Fruit fly (Drosophila melanogaster) whole organism, embryonic: ENCODE data around the gene Mgat3.

ENCODE experiments used
- Asciz ChIP-seq: fragments of 200-800 bp; sonication (Bioruptor generic); optimal IDR thresholded peaks from 2 replicates; lab custom pipeline; 2017; ENCODE audit warnings: missing biosample characterization, mild to moderate bottlenecking, missing genetic modification characterization, missing genetic modification reagents
- Atf3 ChIP-seq: fragments of 200-800 bp; sonication (Bioruptor generic); optimal IDR thresholded peaks from 3 replicates; lab custom pipeline; 2016; ENCODE audit warnings: missing biosample characterization, missing genetic modification characterization
- B-H2 ChIP-seq: fragments of 200-800 bp; sonication (Bioruptor generic); optimal IDR thresholded peaks from 2 replicates; lab custom pipeline; 2018; ENCODE audit warnings: missing biosample characterization, mild to moderate bottlenecking, missing genetic modification characterization
- CG10147 ChIP-seq: fragments of 200-800 bp; sonication (Bioruptor generic); optimal IDR thresholded peaks from 2 replicates; lab custom pipeline; 2019; ENCODE audit warnings: missing biosample characterization, mild to moderate bottlenecking, missing genetic modification characterization, moderate library complexity
- CG11398 ChIP-seq: fragments of 200-800 bp; sonication (Bioruptor generic); optimal IDR thresholded peaks from 2 replicates; lab custom pipeline; 2016; ENCODE audit warnings: missing biosample characterization, missing genetic modification characterization
- CG12769 ChIP-seq: fragments of 200-800 bp; sonication (Bioruptor generic); optimal IDR thresholded peaks from 2 replicates; lab custom pipeline; 2019; ENCODE audit warnings: missing biosample characterization, mild to moderate bottlenecking, missing genetic modification characterization, moderate library complexity
- CG14014 ChIP-seq: fragments of 200-800 bp; sonication (Bioruptor generic); IDR thresholded peaks from 2 replicates; pipeline ENCODE4 v1.3.6; 2022; ENCODE audit warnings: missing biosample characterization, missing genetic modification characterization
- CG14050 ChIP-seq: fragments of 200-800 bp; sonication (Bioruptor generic); IDR thresholded peaks from 3 replicates; pipeline ENCODE4 v1.3.6; 2022; ENCODE audit warnings: missing biosample characterization, missing genetic modification characterization
- CG14710 ChIP-seq: fragments of 200-800 bp; sonication (Bioruptor generic); optimal IDR thresholded peaks from 3 replicates; lab custom pipeline; 2019; ENCODE audit warnings: missing biosample characterization, mild to moderate bottlenecking, missing genetic modification characterization, moderate library complexity
- CG14860 ChIP-seq: fragments of 200-800 bp; sonication (Bioruptor generic); IDR thresholded peaks from 3 replicates; pipeline ENCODE4 v1.3.6; 2022; ENCODE audit warnings: missing biosample characterization, missing genetic modification characterization; ENCODE audit not compliant: partially characterized antibody
- CG15073 ChIP-seq: fragments of 200-800 bp; sonication (Bioruptor generic); optimal IDR thresholded peaks from 2 replicates; lab custom pipeline; 2016; ENCODE audit warnings: missing biosample characterization, missing genetic modification characterization
- CG30020 ChIP-seq: fragments of 200-800 bp; optimal IDR thresholded peaks from 2 replicates; lab custom pipeline; 2019; ENCODE audit warnings: missing biosample characterization, mild to moderate bottlenecking, missing genetic modification characterization, moderate library complexity
- CG3065 ChIP-seq: fragments of 200-800 bp; sonication (Bioruptor generic); optimal IDR thresholded peaks from 2 replicates; lab custom pipeline; 2016; ENCODE audit warnings: missing biosample characterization, missing genetic modification characterization
- CG34422 ChIP-seq: fragments of 200-800 bp; sonication (Bioruptor generic); IDR thresholded peaks from 3 replicates; pipeline ENCODE4 v1.3.6; 2022; ENCODE audit warnings: missing biosample characterization, missing genetic modification characterization
- CG7745 ChIP-seq: fragments of 200-800 bp; sonication (Bioruptor generic); optimal IDR thresholded peaks from 2 replicates; lab custom pipeline; 2018; ENCODE audit warnings: missing biosample characterization, mild to moderate bottlenecking, missing genetic modification characterization, moderate library complexity
- CG8281 ChIP-seq: fragments of 200-800 bp; sonication (Bioruptor generic); optimal IDR thresholded peaks from 2 replicates; lab custom pipeline; 2018; ENCODE audit warnings: missing biosample characterization, mild to moderate bottlenecking, missing genetic modification characterization, moderate library complexity
- Dad ChIP-seq: fragments of 200-800 bp; sonication (Bioruptor generic); optimal IDR thresholded peaks from 3 replicates; lab custom pipeline; 2016; ENCODE audit warnings: missing biosample characterization, missing genetic modification characterization
- Deaf1 ChIP-seq: fragments of 200-800 bp; optimal IDR thresholded peaks from 3 replicates; lab custom pipeline; 2019; ENCODE audit warnings: missing biosample characterization, mild to moderate bottlenecking, missing genetic modification characterization, moderate library complexity
- ERR ChIP-seq: fragments of 200-800 bp; sonication (Bioruptor generic); optimal IDR thresholded peaks from 2 replicates; lab custom pipeline; 2016; ENCODE audit warnings: missing biosample characterization, missing genetic modification characterization
- Fer3 ChIP-seq: fragments of 200-800 bp; sonication (Bioruptor generic); optimal IDR thresholded peaks from 2 replicates; lab custom pipeline; 2018; ENCODE audit warnings: missing biosample characterization, mild to moderate bottlenecking, missing genetic modification characterization, moderate library complexity
- HLH4C ChIP-seq: fragments of 200-800 bp; sonication (Bioruptor generic); IDR thresholded peaks from 3 replicates; pipeline ENCODE4 v1.3.6; 2022; ENCODE audit warnings: missing biosample characterization, missing genetic modification characterization; ENCODE audit not compliant: partially characterized antibody
- HLH54F ChIP-seq: fragments of 200-800 bp; sonication (Bioruptor generic); optimal IDR thresholded peaks from 3 replicates; lab custom pipeline; 2016; ENCODE audit warnings: missing biosample characterization, missing genetic modification characterization
- Med ChIP-seq: fragments of 200-800 bp; sonication (Bioruptor generic); peaks from one replicate; lab custom pipeline; 2016; ENCODE audit warnings: missing biosample characterization, missing genetic modification characterization, mild to moderate bottlenecking, inconsistent platforms, moderate library complexity
- Mes4 ChIP-seq: fragments of 200-800 bp; sonication (Bioruptor generic); optimal IDR thresholded peaks from 2 replicates; lab custom pipeline; 2016; ENCODE audit warnings: missing biosample characterization, missing genetic modification characterization
- Six4 ChIP-seq: fragments of 200-800 bp; sonication (Bioruptor generic); optimal IDR thresholded peaks from 2 replicates; lab custom pipeline; 2016; ENCODE audit warnings: missing biosample characterization, missing genetic modification characterization
- Xbp1 ChIP-seq: fragments of 200-800 bp; sonication (Bioruptor generic); optimal IDR thresholded peaks from 3 replicates; lab custom pipeline; 2016; ENCODE audit warnings: missing biosample characterization, mild to moderate bottlenecking, missing genetic modification characterization
- ara ChIP-seq: fragments of 200-800 bp; sonication (Bioruptor generic); IDR thresholded peaks from 2 replicates; pipeline ENCODE4 v1.3.6; 2022; ENCODE audit warnings: missing biosample characterization, missing genetic modification characterization
- bcd ChIP-seq: fragments of 200-800 bp; sonication (Bioruptor generic); optimal IDR thresholded peaks from 2 replicates; lab custom pipeline; 2017; ENCODE audit warnings: missing biosample characterization, mild to moderate bottlenecking, missing genetic modification characterization
- cas ChIP-seq: fragments of 200-800 bp; sonication (Bioruptor generic); IDR thresholded peaks from 2 replicates; pipeline ENCODE4 v1.3.6; 2022; ENCODE audit warnings: missing biosample characterization, missing genetic modification characterization
- cato ChIP-seq: fragments of 200-800 bp; sonication (Bioruptor generic); optimal IDR thresholded peaks from 2 replicates; lab custom pipeline; 2016; ENCODE audit warnings: missing biosample characterization, missing genetic modification characterization, borderline replicate concordance
- chinmo ChIP-seq: fragments of 200-800 bp; sonication (Bioruptor generic); IDR thresholded peaks from 4 replicates; pipeline ENCODE4 v1.3.6; 2022; ENCODE audit warnings: missing biosample characterization, missing genetic modification characterization; ENCODE audit not compliant: partially characterized antibody
- dm ChIP-seq: fragments of 200-800 bp; sonication (Bioruptor generic); optimal IDR thresholded peaks from 3 replicates; lab custom pipeline; 2016; ENCODE audit warnings: missing biosample characterization, missing genetic modification characterization
- fd64A ChIP-seq: fragments of 200-800 bp; sonication (Bioruptor generic); optimal IDR thresholded peaks from 3 replicates; lab custom pipeline; 2018; ENCODE audit warnings: missing biosample characterization, mild to moderate bottlenecking, missing genetic modification characterization
- gcm ChIP-seq: fragments of 200-800 bp; sonication (Bioruptor generic); optimal IDR thresholded peaks from 2 replicates; lab custom pipeline; 2019; ENCODE audit warnings: missing biosample characterization, mild to moderate bottlenecking, missing genetic modification characterization, moderate library complexity
- grau ChIP-seq: fragments of 200-800 bp; optimal IDR thresholded peaks from 3 replicates; lab custom pipeline; 2019; ENCODE audit warnings: missing biosample characterization, mild to moderate bottlenecking, missing genetic modification characterization, moderate library complexity
- gro ChIP-seq: fragments of 200-800 bp; sonication (Bioruptor generic); optimal IDR thresholded peaks from 2 replicates; lab custom pipeline; 2016; ENCODE audit warnings: missing biosample characterization, missing genetic modification characterization
- hth ChIP-seq: fragments of >200 bp; optimal IDR thresholded peaks from 2 replicates; lab custom pipeline; 2017; ENCODE audit warnings: inconsistent platforms
- ind ChIP-seq: fragments of 200-800 bp; sonication (Bioruptor generic); optimal IDR thresholded peaks from 3 replicates; lab custom pipeline; 2016; ENCODE audit warnings: missing biosample characterization, missing genetic modification characterization
- knrl ChIP-seq: fragments of 200-800 bp; sonication (Bioruptor generic); IDR thresholded peaks from 3 replicates; pipeline ENCODE4 v1.3.6; 2022; ENCODE audit warnings: missing biosample characterization, missing genetic modification characterization; ENCODE audit not compliant: partially characterized antibody
- lov ChIP-seq, 2 experiments: fragments of 200-800 bp in 1 of 2; fragments of >200 bp in 1 of 2; sonication (Bioruptor generic) in 1 of 2; IDR thresholded peaks in 1 of 2; optimal IDR thresholded peaks in 1 of 2; 2 replicates in 1 of 2; 3 replicates in 1 of 2; pipeline versions ENCODE4 v1.3.6 to Lab custom; 2017 to 2022; ENCODE audit warnings: missing biosample characterization in 1 of 2, missing genetic modification characterization in 1 of 2
- pnt ChIP-seq: fragments of 200-800 bp; sonication (Bioruptor generic); optimal IDR thresholded peaks from 3 replicates; lab custom pipeline; 2016; ENCODE audit warnings: missing biosample characterization, missing genetic modification characterization
- rib ChIP-seq: fragments of 200-800 bp; sonication (Bioruptor generic); IDR thresholded peaks from 2 replicates; pipeline ENCODE4 v1.3.6; 2022; ENCODE audit warnings: missing biosample characterization, missing genetic modification characterization
- sd ChIP-seq: fragments of 200-800 bp; sonication (Bioruptor generic); optimal IDR thresholded peaks from 3 replicates; lab custom pipeline; 2018; ENCODE audit warnings: missing biosample characterization, mild to moderate bottlenecking, missing genetic modification characterization, moderate library complexity
- seq ChIP-seq: fragments of 200-800 bp; sonication (Bioruptor generic); IDR thresholded peaks from 2 replicates; pipeline ENCODE4 v1.3.6; 2022; ENCODE audit warnings: missing biosample characterization, missing genetic modification characterization
- shn ChIP-seq: fragments of 200-800 bp; sonication (Bioruptor generic); optimal IDR thresholded peaks from 3 replicates; lab custom pipeline; 2016; ENCODE audit warnings: missing biosample characterization, missing genetic modification characterization
- slou ChIP-seq: fragments of 200-800 bp; sonication (Bioruptor generic); optimal IDR thresholded peaks from 3 replicates; lab custom pipeline; 2016; ENCODE audit warnings: missing biosample characterization, missing genetic modification characterization
- stwl ChIP-seq: fragments of 200-800 bp; sonication (Bioruptor generic); optimal IDR thresholded peaks from 3 replicates; lab custom pipeline; 2018; ENCODE audit warnings: missing biosample characterization, mild to moderate bottlenecking, missing genetic modification characterization, moderate library complexity
- sug ChIP-seq: fragments of 200-800 bp; optimal IDR thresholded peaks from 2 replicates; lab custom pipeline; 2019; ENCODE audit warnings: missing biosample characterization, mild to moderate bottlenecking, missing genetic modification characterization, moderate library complexity
- tio ChIP-seq: fragments of 200-800 bp; sonication (Bioruptor generic); optimal IDR thresholded peaks from 2 replicates; lab custom pipeline; 2017; ENCODE audit warnings: missing biosample characterization, missing genetic modification characterization, inconsistent platforms
- usp ChIP-seq: fragments of >200 bp; optimal IDR thresholded peaks from 2 replicates; lab custom pipeline; 2017; ENCODE audit warnings: missing biosample characterization, missing genetic modification characterization

Mgat3 gene

dm6 chr2L:13176701-13177249, 5.6 kb downstream of the Mgat3 start, which contains the start of the genes Sfmbt and CG5439 (continued):
- TF ChIP-seq Deaf1 (no peak), CG8281 (tag; lab: Kevin White, UChicago) (no peak), lov (optimal IDR thresholded peaks at IDR 0.05; lab: Kevin White, UChicago) (no peak), lov (GFP tag; IDR thresholded peaks at IDR 0.05; lab: Robert Waterston, UW) (no peak), ara (GFP tag; lab: Robert Waterston, UW) (no peak), gcm (GFP tag; lab: Kevin White, UChicago) (no peak), CG14710 (peak; percentile 95), dm (GFP tag; lab: Kevin White, UChicago) (peak; percentile 65), CG11398 (GFP tag; lab: Kevin White, UChicago) (peak; percentile 39), Mes4 (GFP tag; lab: Kevin White, UChicago) (peak; percentile 68), gro (GFP tag; lab: Kevin White, UChicago) (peak; percentile 17), HLH54F (GFP tag; lab: Kevin White, UChicago) (peak; percentile 88), fd64A (no peak), ind (GFP tag; lab: Kevin White, UChicago) (peak; percentile 89), stwl (tag; lab: Kevin White, UChicago) (peak; percentile 91), Atf3 (GFP tag; lab: Kevin White, UChicago) (peak; percentile 53), Xbp1 (peak; percentile 87), cato (GFP tag; lab: Kevin White, UChicago) (peak; percentile 65), Six4 (GFP tag; lab: Kevin White, UChicago) (peak; percentile 12), CG3065 (GFP tag; lab: Kevin White, UChicago) (peak; percentile 74), Fer3 (no peak), CG10147 (GFP tag; lab: Kevin White, UChicago) (no peak), B-H2 (GFP tag; lab: Kevin White, UChicago) (no peak), slou (GFP tag; lab: Kevin White, UChicago) (peak; percentile 68), seq (GFP tag; lab: Robert Waterston, UW) (no peak), CG30020 (tag; lab: Kevin White, UChicago) (peak; percentile 83), pnt (GFP tag; lab: Kevin White, UChicago) (peak; percentile 82), shn (GFP tag; lab: Kevin White, UChicago) (peak; percentile 83), bcd (GFP tag; lab: Kevin White, UChicago) (no peak), CG7745 (tag; lab: Kevin White, UChicago) (no peak), chinmo (GFP tag; lab: Robert Waterston, UW) (no peak), sd (no peak), grau (peak; percentile 79), CG14860 (no peak), Dad (GFP tag; lab: Kevin White, UChicago) (peak; percentile 57), sug (tag; lab: Kevin White, UChicago) (peak; percentile 85), CG14014 (peak; percentile 68; the same call in 1 of the 2 replicates), CG12769 (tag; lab: Kevin White, UChicago) (no peak), usp (GFP tag; lab: Kevin White, UChicago) (no peak), ERR (GFP tag; lab: Kevin White, UChicago) (peak; percentile 71), CG14050 (GFP tag; lab: Robert Waterston, UW) (no peak), Med (GFP tag; lab: Kevin White, UChicago) (peak; percentile 96), cas (GFP tag; lab: Robert Waterston, UW) (peak; percentile 44; the same call in 1 of the 2 replicates), tio (GFP tag; lab: Kevin White, UChicago) (no peak), CG34422 (GFP tag; lab: Robert Waterston, UW) (peak; percentile 70; the same call in 2 of the 3 replicates), hth (lab: Kevin White, UChicago) (no peak), knrl (GFP tag; lab: Robert Waterston, UW) (peak; percentile 62), HLH4C (GFP tag; lab: Robert Waterston, UW) (peak; percentile 62; the same call in 2 of the 3 replicates), Asciz (GFP tag; lab: Kevin White, UChicago) (no peak), rib (GFP tag; lab: Robert Waterston, UW) (peak; percentile 85), CG15073 (GFP tag; lab: Kevin White, UChicago) (no peak)
